Fruit fly (Drosophila melanogaster) whole organism, wandering third instar larva: ENCODE measurements around the gene Surf1.

ENCODE experiments used
- Abd-B ChIP-seq: fragments of >200 bp; optimal IDR thresholded peaks from 2 replicates; lab custom pipeline; 2017; ENCODE audit warnings: missing biosample characterization, missing genetic modification characterization
- CG32264 ChIP-seq: fragments of 200-800 bp; sonication (Bioruptor generic); optimal IDR thresholded peaks from 2 replicates; lab custom pipeline; 2016; ENCODE audit warnings: missing biosample characterization, missing genetic modification characterization
- CG9705 ChIP-seq: fragments of 200-800 bp; sonication (Bioruptor generic); optimal IDR thresholded peaks from 2 replicates; lab custom pipeline; 2018; ENCODE audit warnings: missing biosample characterization, mild to moderate bottlenecking, missing genetic modification characterization
- CrebA ChIP-seq: fragments of 200-800 bp; sonication (Bioruptor generic); optimal IDR thresholded peaks from 2 replicates; lab custom pipeline; 2016; ENCODE audit warnings: missing biosample characterization, mild to moderate bottlenecking, missing genetic modification characterization, borderline replicate concordance
- Dfd ChIP-seq: fragments of >200 bp; optimal IDR thresholded peaks from 2 replicates; lab custom pipeline; 2017; ENCODE audit warnings: missing biosample characterization, missing genetic modification characterization
- Dif ChIP-seq: fragments of 200-275, 200-300 bp; sonication (Bioruptor generic); optimal IDR thresholded peaks from 2 replicates; lab custom pipeline; 2018; ENCODE audit warnings: missing biosample characterization, missing genetic modification characterization; ENCODE audit not compliant: partially characterized antibody
- GATAd ChIP-seq: sonication (Bioruptor generic); optimal IDR thresholded peaks from 2 replicates; lab custom pipeline; 2016; ENCODE audit warnings: missing biosample characterization, missing genetic modification characterization
- HLH106 ChIP-seq: fragments of 200-800 bp; optimal IDR thresholded peaks from 3 replicates; lab custom pipeline; 2019; ENCODE audit warnings: missing biosample characterization, mild to moderate bottlenecking, missing genetic modification characterization, moderate library complexity
- Hnf4 ChIP-seq: fragments of 200-800 bp; sonication (Bioruptor generic); optimal IDR thresholded peaks from 2 replicates; lab custom pipeline; 2016; ENCODE audit warnings: missing biosample characterization, mild to moderate bottlenecking, missing genetic modification characterization
- Hr78 ChIP-seq: fragments of >200 bp; optimal IDR thresholded peaks from 2 replicates; lab custom pipeline; 2017; ENCODE audit warnings: missing biosample characterization, missing genetic modification characterization
- Hr83 ChIP-seq: fragments of 200-300 bp; sonication (Bioruptor generic); optimal IDR thresholded peaks from 2 replicates; lab custom pipeline; 2016; ENCODE audit warnings: missing biosample characterization, mild to moderate bottlenecking, missing genetic modification characterization, moderate library complexity; ENCODE audit not compliant: poor library complexity, severe bottlenecking
- Jra ChIP-seq: sonication (Bioruptor generic); optimal IDR thresholded peaks from 2 replicates; lab custom pipeline; 2016; ENCODE audit warnings: missing biosample characterization, missing genetic modification characterization
- Mio ChIP-seq: sonication (Bioruptor generic); optimal IDR thresholded peaks from 2 replicates; lab custom pipeline; 2016; ENCODE audit warnings: missing biosample characterization, missing genetic modification characterization
- Myc ChIP-seq: fragments of >200 bp; optimal IDR thresholded peaks from 2 replicates; lab custom pipeline; 2017
- N ChIP-seq: fragments of >200 bp; optimal IDR thresholded peaks from 2 replicates; lab custom pipeline; 2018; ENCODE audit warnings: missing biosample characterization, missing external identifiers, missing genetic modification characterization
- OdsH ChIP-seq: fragments of 200-800 bp; sonication (Bioruptor generic); optimal IDR thresholded peaks from 2 replicates; lab custom pipeline; 2016; ENCODE audit warnings: missing biosample characterization, mild to moderate bottlenecking, missing genetic modification characterization
- Rel ChIP-seq, 2 experiments: fragments of 200-800 bp; sonication (Bioruptor generic) in 1 of 2; optimal IDR thresholded peaks; 2 replicates in 1 of 2; 3 replicates in 1 of 2; lab custom pipeline; 2016 to 2019; ENCODE audit warnings: mild to moderate bottlenecking in 2 of 2, missing biosample characterization in 2 of 2, missing genetic modification characterization in 2 of 2, moderate library complexity in 1 of 2
- Sp1 ChIP-seq: fragments of 200-800 bp; sonication (Bioruptor generic); optimal IDR thresholded peaks from 3 replicates; lab custom pipeline; 2019; ENCODE audit warnings: missing biosample characterization, mild to moderate bottlenecking, missing genetic modification characterization, moderate library complexity
- Vsx2 ChIP-seq: fragments of 200-300, 225-300 bp; sonication (Bioruptor generic); optimal IDR thresholded peaks from 2 replicates; lab custom pipeline; 2018; ENCODE audit warnings: missing biosample characterization, missing genetic modification characterization; ENCODE audit not compliant: partially characterized antibody
- br ChIP-seq: fragments of 200-800 bp; sonication (Bioruptor generic); optimal IDR thresholded peaks from 2 replicates; lab custom pipeline; 2016; ENCODE audit warnings: missing biosample characterization, missing genetic modification characterization
- brk ChIP-seq: fragments of 200-800 bp; sonication (Bioruptor generic); optimal IDR thresholded peaks from 2 replicates; lab custom pipeline; 2016; ENCODE audit warnings: missing biosample characterization, mild to moderate bottlenecking, missing genetic modification characterization
- dl ChIP-seq, 2 experiments: fragments of 175-275, 200-275 bp in 1 of 2; fragments of 200-275 bp in 1 of 2; sonication (Bioruptor generic); optimal IDR thresholded peaks; lab custom pipeline; 2018; ENCODE audit warnings: mild to moderate bottlenecking in 2 of 2, missing biosample characterization in 2 of 2, missing genetic modification characterization in 2 of 2, moderate library complexity in 2 of 2; ENCODE audit not compliant: partially characterized antibody in 2 of 2, insufficient read depth in 1 of 2
- dmrt93B ChIP-seq: fragments of 200-800 bp; sonication (Bioruptor generic); optimal IDR thresholded peaks from 2 replicates; lab custom pipeline; 2018; ENCODE audit warnings: missing biosample characterization, mild to moderate bottlenecking, missing genetic modification characterization
- dsf ChIP-seq: sonication (Bioruptor generic); optimal IDR thresholded peaks from 2 replicates; lab custom pipeline; 2016; ENCODE audit warnings: missing biosample characterization, missing genetic modification characterization, borderline replicate concordance
- ey ChIP-seq: fragments of 200-800 bp; sonication (Bioruptor generic); optimal IDR thresholded peaks from 2 replicates; lab custom pipeline; 2016; ENCODE audit warnings: missing biosample characterization, missing genetic modification characterization
- foxo ChIP-seq, 2 experiments: fragments of 200-800 bp; sonication (Bioruptor generic); optimal IDR thresholded peaks; 2 replicates in 1 of 2; 3 replicates in 1 of 2; lab custom pipeline; 2016 to 2017; ENCODE audit warnings: missing biosample characterization in 2 of 2, missing genetic modification characterization in 2 of 2
- fru ChIP-seq: fragments of 200-800 bp; sonication (Bioruptor generic); optimal IDR thresholded peaks from 3 replicates; lab custom pipeline; 2016; ENCODE audit warnings: missing biosample characterization, mild to moderate bottlenecking, missing genetic modification characterization
- h ChIP-seq: fragments of 200-800 bp; sonication (Bioruptor generic); optimal IDR thresholded peaks from 3 replicates; lab custom pipeline; 2016; ENCODE audit warnings: missing biosample characterization, mild to moderate bottlenecking, missing genetic modification characterization
- jim ChIP-seq: fragments of 175-275, 200-325 bp; sonication (Bioruptor generic); optimal IDR thresholded peaks from 2 replicates; lab custom pipeline; 2016; ENCODE audit warnings: missing biosample characterization, mild to moderate bottlenecking, missing genetic modification characterization
- lola ChIP-seq: fragments of >200 bp; optimal IDR thresholded peaks from 2 replicates; lab custom pipeline; 2017; ENCODE audit warnings: missing biosample characterization, missing genetic modification characterization
- pan ChIP-seq: fragments of >200 bp; optimal IDR thresholded peaks from 2 replicates; lab custom pipeline; 2017
- psq ChIP-seq: fragments of 200-800 bp; sonication (Bioruptor generic); optimal IDR thresholded peaks from 3 replicates; lab custom pipeline; 2017; ENCODE audit warnings: missing biosample characterization, mild to moderate bottlenecking, missing genetic modification characterization, moderate library complexity
- rgr ChIP-seq: fragments of 200-800 bp; sonication (Bioruptor generic); optimal IDR thresholded peaks from 3 replicates; lab custom pipeline; 2016; ENCODE audit warnings: missing biosample characterization, mild to moderate bottlenecking, missing genetic modification characterization
- sage ChIP-seq: fragments of 200-800 bp; sonication (Bioruptor generic); optimal IDR thresholded peaks from 2 replicates; lab custom pipeline; 2016; ENCODE audit warnings: missing biosample characterization, mild to moderate bottlenecking, missing genetic modification characterization
- sv ChIP-seq: fragments of 200-800 bp; sonication (Bioruptor generic); optimal IDR thresholded peaks from 3 replicates; lab custom pipeline; 2016; ENCODE audit warnings: missing biosample characterization, missing genetic modification characterization
- tai ChIP-seq: sonication (Bioruptor generic); optimal IDR thresholded peaks from 2 replicates; lab custom pipeline; 2016; ENCODE audit warnings: missing biosample characterization, missing genetic modification characterization
- usp ChIP-seq: fragments of >200 bp; optimal IDR thresholded peaks from 2 replicates; lab custom pipeline; 2017; ENCODE audit warnings: missing biosample characterization, missing genetic modification characterization
- woc ChIP-seq: sonication (Bioruptor generic); optimal IDR thresholded peaks from 2 replicates; lab custom pipeline; 2016; ENCODE audit warnings: missing biosample characterization, mild to moderate bottlenecking, missing genetic modification characterization

Surf1 gene

DNA sequence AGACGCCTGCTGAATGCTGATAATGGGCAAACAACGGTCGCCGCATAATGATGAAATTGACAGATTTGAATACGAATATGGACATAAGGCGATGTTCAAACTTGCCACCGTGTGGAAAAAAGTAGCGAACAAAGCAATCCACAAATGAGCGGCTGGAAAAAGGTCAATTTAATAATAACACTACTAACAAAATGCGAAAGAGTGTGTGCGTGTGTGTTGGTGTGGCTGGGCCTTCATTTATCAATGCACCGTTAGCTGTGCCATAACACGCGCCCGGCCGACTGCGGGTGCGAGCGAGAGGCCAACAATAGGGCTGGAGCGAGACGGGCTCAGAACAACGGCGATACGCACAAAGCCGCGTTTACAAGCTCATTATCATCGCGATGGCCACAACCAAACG, 17.7 kb downstream of the Surf1 start:
- TF ChIP-seq foxo (GFP tag; optimal IDR thresholded peaks at IDR 0.05; lab: Kevin White, UChicago) (no peak), dl (GFP tag; optimal IDR thresholded peaks at IDR 0.05; lab: Kevin White, UChicago; ENCODE audit: insufficient read depth in 1 of 2, partially characterized antibody in 2 of 2) (no peak), Hr78 (no peak)

DNA sequence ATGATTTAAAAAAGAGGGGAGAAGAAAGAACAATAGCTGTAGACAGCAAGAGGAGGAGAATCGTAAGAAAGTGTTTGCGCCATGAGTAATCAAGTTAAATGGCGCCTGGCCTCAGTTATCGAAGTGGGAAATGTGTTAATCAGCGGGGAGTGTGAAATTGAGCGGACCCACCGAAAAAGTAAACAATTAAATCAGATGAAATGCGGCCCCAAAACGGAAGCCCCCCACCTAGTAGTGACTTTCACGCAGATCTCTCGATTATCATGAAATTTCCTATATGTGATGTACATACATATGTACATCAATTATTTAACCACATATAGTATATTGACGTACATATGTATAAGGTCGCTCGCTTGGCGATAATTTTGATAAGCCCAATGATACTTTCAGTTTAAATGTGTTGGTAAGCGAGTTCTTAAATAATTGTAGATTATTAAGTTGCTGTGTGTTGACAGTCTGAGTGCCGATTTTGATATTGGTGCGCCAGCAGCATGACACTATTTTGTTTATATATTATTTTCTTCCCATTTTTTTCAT, 18.5 kb downstream of the Surf1 start:
- TF ChIP-seq Rel (GFP tag; optimal IDR thresholded peaks at IDR 0.05; lab: Kevin White, UChicago) (no peak), Rel (tag; optimal IDR thresholded peaks at IDR 0.05; lab: Kevin White, UChicago) (peak; percentile 45), Hnf4 (GFP tag; lab: Kevin White, UChicago) (no peak)

DNA sequence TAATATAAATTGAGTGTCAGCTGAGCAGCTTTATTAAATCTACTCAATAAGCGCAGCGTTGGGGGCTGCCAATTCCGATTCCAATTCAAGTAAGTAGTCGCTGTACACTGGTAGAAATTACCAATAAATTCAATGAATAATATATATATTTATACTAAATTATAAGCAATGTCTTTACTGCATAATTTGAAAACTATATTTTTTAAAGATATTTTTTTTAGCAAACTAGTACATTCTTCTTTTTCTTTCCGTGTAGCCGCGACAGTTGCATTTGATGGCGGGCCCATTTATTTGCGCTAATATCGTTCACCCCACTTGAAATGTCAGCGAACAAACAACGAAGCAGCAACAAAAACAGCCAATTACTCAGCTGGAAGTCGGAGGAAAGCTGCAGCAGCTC, 19.2 kb downstream of the Surf1 start:
- peak; percentile 54 for TF ChIP-seq fru (GFP tag; lab: Kevin White, UChicago)
- no peak for TF ChIP-seq Abd-B (GFP tag; lab: Kevin White, UChicago)
- TF ChIP-seq lola (GFP tag; lab: Kevin White, UChicago) = no peak
- TF ChIP-seq Vsx2 (GFP tag; lab: Kevin White, UChicago) = no peak
- TF ChIP-seq Dfd = no peak
- peak; percentile 22 for TF ChIP-seq dmrt93B (GFP tag; lab: Kevin White, UChicago)
- peak; percentile 68 for TF ChIP-seq h
- no peak for TF ChIP-seq N (GFP tag; lab: Kevin White, UChicago)
- no peak for TF ChIP-seq usp (GFP tag; lab: Kevin White, UChicago)
- no peak for TF ChIP-seq Mio (GFP tag; lab: Kevin White, UChicago)
- no peak for TF ChIP-seq Jra (GFP tag; lab: Kevin White, UChicago)
- TF ChIP-seq foxo (GFP tag; optimal IDR thresholded peaks at IDR 0.05; lab: Kevin White, UChicago) = peak in 1 of 2 experiments; percentile 75
- no peak for TF ChIP-seq dl (GFP tag; optimal IDR thresholded peaks at IDR 0.05; lab: Kevin White, UChicago; ENCODE audit: insufficient read depth in 1 of 2, partially characterized antibody in 2 of 2)
- TF ChIP-seq sv (GFP tag; lab: Kevin White, UChicago) = no peak
- TF ChIP-seq Hnf4 (GFP tag; lab: Kevin White, UChicago) = peak; percentile 68
- TF ChIP-seq OdsH (GFP tag; lab: Kevin White, UChicago) = peak; percentile 77
- peak; percentile 69 for TF ChIP-seq rgr (GFP tag; lab: Kevin White, UChicago)
- TF ChIP-seq GATAd = no peak
- peak; percentile 61 for TF ChIP-seq brk
- TF ChIP-seq Sp1 (GFP tag; lab: Kevin White, UChicago) = peak; percentile 80
- TF ChIP-seq Hr78 = no peak
- peak; percentile 75 for TF ChIP-seq HLH106
- no peak for TF ChIP-seq CG32264
- peak; percentile 12 for TF ChIP-seq Hr83 (GFP tag; lab: Kevin White, UChicago)
- no peak for TF ChIP-seq pan (lab: Kevin White, UChicago)
- peak; percentile 5 for TF ChIP-seq CG9705 (GFP tag; lab: Kevin White, UChicago)
- TF ChIP-seq ey (GFP tag; lab: Kevin White, UChicago) = peak; percentile 25
- no peak for TF ChIP-seq jim (GFP tag; lab: Kevin White, UChicago)
- TF ChIP-seq sage = peak; percentile 48
- no peak for TF ChIP-seq dsf (GFP tag; lab: Kevin White, UChicago)
- TF ChIP-seq tai (GFP tag; lab: Kevin White, UChicago) = no peak
- TF ChIP-seq Rel (GFP tag; optimal IDR thresholded peaks at IDR 0.05; lab: Kevin White, UChicago) = no peak
- peak; percentile 19 for TF ChIP-seq Rel (tag; optimal IDR thresholded peaks at IDR 0.05; lab: Kevin White, UChicago)
- no peak for TF ChIP-seq Dif (GFP tag; lab: Kevin White, UChicago)
- no peak for TF ChIP-seq woc (GFP tag; lab: Kevin White, UChicago)
- TF ChIP-seq br (GFP tag; lab: Kevin White, UChicago) = peak; percentile 38
- no peak for TF ChIP-seq Myc (lab: Kevin White, UChicago)
- TF ChIP-seq psq (GFP tag; lab: Kevin White, UChicago) = peak; percentile 63
- no peak for TF ChIP-seq CrebA (GFP tag; lab: Kevin White, UChicago)
